Worm (Caenorhabditis elegans) whole organism, early embryonic: Measurements from ENCODE around the gene T25D10.1.

Experiments used
- B0310.2 ChIP-seq: sonication (generic microtip); optimal IDR thresholded peaks from 2 replicates; lab custom pipeline; 2016; ENCODE audit warnings: mild to moderate bottlenecking, missing genetic modification characterization, missing compliant biosample characterization
- F13C5.2 ChIP-seq: sonication (generic microtip); optimal IDR thresholded peaks from 2 replicates; lab custom pipeline; 2017; ENCODE audit warnings: mild to moderate bottlenecking, missing genetic modification characterization, inconsistent platforms, missing compliant biosample characterization
- aly-1 ChIP-seq: sonication (generic microtip); optimal IDR thresholded peaks from 2 replicates; lab custom pipeline; 2016; ENCODE audit warnings: missing genetic modification characterization, missing compliant biosample characterization
- ama-1 ChIP-seq: fragments of 150-350 bp; optimal IDR thresholded peaks from 2 replicates; lab custom pipeline; 2014
- ceh-13 ChIP-seq: fragments of 200-800 bp; sonication (Bioruptor generic); optimal IDR thresholded peaks from 2 replicates; lab custom pipeline; 2018; ENCODE audit warnings: mild to moderate bottlenecking, missing genetic modification characterization, missing compliant biosample characterization
- ets-7 ChIP-seq: sonication (generic microtip); optimal IDR thresholded peaks from 2 replicates; lab custom pipeline; 2016; ENCODE audit warnings: missing genotype, missing genetic modification characterization, missing compliant biosample characterization
- flt-1 ChIP-seq: fragments of 200-800 bp; sonication (Bioruptor generic); IDR thresholded peaks from 2 replicates; pipeline ENCODE4 v1.3.6; 2022; ENCODE audit warnings: missing genetic modification characterization, missing compliant biosample characterization
- hmg-4 ChIP-seq: fragments of 200-800 bp; sonication (Bioruptor generic); optimal IDR thresholded peaks from 2 replicates; lab custom pipeline; 2018; ENCODE audit warnings: mild to moderate bottlenecking, missing genetic modification characterization, missing compliant biosample characterization
- hnd-1 ChIP-seq: sonication (generic microtip); optimal IDR thresholded peaks from 2 replicates; lab custom pipeline; 2016; ENCODE audit warnings: missing genetic modification characterization, missing compliant biosample characterization
- pes-1 ChIP-seq: fragments of 200-800 bp; sonication (Bioruptor generic); IDR thresholded peaks from 2 replicates; pipeline ENCODE4 v1.3.6; 2022; ENCODE audit warnings: missing genetic modification reagents, missing genetic modification characterization, missing compliant biosample characterization
- sea-1 ChIP-seq: fragments of 200-800 bp; sonication (Bioruptor generic); conservative IDR thresholded peaks from 2 replicates; pipeline ENCODE4 v1.3.6; 2022; ENCODE audit warnings: missing genetic modification characterization, missing compliant biosample characterization
- tbx-37 ChIP-seq: fragments of 200-800 bp; sonication (Bioruptor generic); conservative IDR thresholded peaks from 2 replicates; pipeline ENCODE4 v1.3.6; 2022; ENCODE audit warnings: missing genetic modification reagents, missing genetic modification characterization, missing compliant biosample characterization
- tra-4 ChIP-seq: sonication (generic microtip); optimal IDR thresholded peaks from 2 replicates; lab custom pipeline; 2017; ENCODE audit warnings: missing genetic modification characterization, missing compliant biosample characterization

DNA sequence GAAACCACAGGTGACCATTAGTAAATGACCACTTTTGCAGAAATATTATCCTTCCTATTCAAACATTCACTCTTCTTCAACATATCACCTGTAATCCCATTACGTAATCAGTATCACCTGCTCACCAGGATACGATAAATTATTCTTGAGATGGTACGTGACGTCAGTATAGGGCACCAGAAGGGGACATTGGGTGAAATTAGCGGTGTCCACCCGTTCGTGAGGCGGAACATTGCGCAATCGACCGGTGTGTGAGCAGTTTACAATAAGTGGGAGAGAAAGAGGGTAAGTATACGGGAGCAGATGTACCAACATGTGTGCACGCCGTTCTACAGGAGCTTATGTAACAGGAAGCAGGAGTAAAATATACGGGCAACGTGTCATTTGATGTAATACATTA, 14.8 kb downstream of the T25D10.1 start:
- TF ChIP-seq tbx-37 (GFP tag; lab: Robert Waterston, UW) (no peak), ama-1 (lab: Kevin White, UChicago) (no peak), ceh-13 (no peak), sea-1 (no peak), hnd-1 (tag; lab: Kevin White, UChicago) (no peak), tra-4 (no peak), ets-7 (tag; lab: Kevin White, UChicago) (no peak), hmg-4 (GFP tag; lab: Kevin White, UChicago) (no peak), aly-1 (tag; lab: Kevin White, UChicago) (no peak), pes-1 (GFP tag; lab: Robert Waterston, UW) (no peak), F13C5.2 (tag; lab: Kevin White, UChicago) (no peak), flt-1 (GFP tag; lab: Robert Waterston, UW) (no peak), B0310.2 (tag; lab: Kevin White, UChicago) (no peak)
